Fruit fly (Drosophila melanogaster): ENCODE results near the gene RhoGAP102A.

Gene RhoGAP102A

dm6 chr4:225824-226223 lies 29.0 kb upstream of the RhoGAP102A start (continued):
- TF ChIP-seq chm (GFP tag; IDR thresholded peaks at IDR 0.05): no peak
- peak; percentile 34 for TF ChIP-seq CG15011 (GFP tag; optimal IDR thresholded peaks at IDR 0.05)
- no peak for TF ChIP-seq danr (GFP tag; IDR thresholded peaks at IDR 0.05)
- no peak for TF ChIP-seq ssp (GFP tag; IDR thresholded peaks at IDR 0.05)
- TF ChIP-seq zen (tag; optimal IDR thresholded peaks at IDR 0.05): peak; percentile 61
- no peak for TF ChIP-seq Abd-B (GFP tag; optimal IDR thresholded peaks at IDR 0.05)
- TF ChIP-seq corto (GFP tag; optimal IDR thresholded peaks at IDR 0.05): no peak
- no peak for TF ChIP-seq tx (GFP tag; optimal IDR thresholded peaks at IDR 0.05)
- no peak for TF ChIP-seq CG1647 (GFP tag; optimal IDR thresholded peaks at IDR 0.05)
- no peak for TF ChIP-seq CG1602 (GFP tag; optimal IDR thresholded peaks at IDR 0.05)
- TF ChIP-seq bcd (GFP tag; optimal IDR thresholded peaks at IDR 0.05): no peak
- peak; percentile 1 for TF ChIP-seq CG6254 (GFP tag; optimal IDR thresholded peaks at IDR 0.05)
- TF ChIP-seq sens (GFP tag): peak; percentile 92
- TF ChIP-seq CG9797 (GFP tag; optimal IDR thresholded peaks at IDR 0.05): no peak
- no peak for TF ChIP-seq CG32532 (GFP tag; IDR thresholded peaks at IDR 0.05)
- no peak for TF ChIP-seq ftz-f1 (GFP tag; optimal IDR thresholded peaks at IDR 0.05)
- no peak for TF ChIP-seq Trl (optimal IDR thresholded peaks at IDR 0.05)
- TF ChIP-seq Trl (GFP tag; optimal IDR thresholded peaks at IDR 0.05): no peak
- TF ChIP-seq CG10209 (GFP tag; optimal IDR thresholded peaks at IDR 0.05): peak; percentile 55
- TF ChIP-seq ttk (GFP tag; IDR thresholded peaks at IDR 0.05): no peak
- TF ChIP-seq her (GFP tag; optimal IDR thresholded peaks at IDR 0.05): no peak
- TF ChIP-seq salm (tag; optimal IDR thresholded peaks at IDR 0.05): no peak
- no peak for TF ChIP-seq Dll (GFP tag; IDR thresholded peaks at IDR 0.05; ENCODE audit: partially characterized antibody)
- TF ChIP-seq CG31388 (GFP tag; optimal IDR thresholded peaks at IDR 0.05): no peak
- no peak for TF ChIP-seq CG4404 (GFP tag; IDR thresholded peaks at IDR 0.05)
- TF ChIP-seq CG11398 (GFP tag; optimal IDR thresholded peaks at IDR 0.05): no peak
- no peak for TF ChIP-seq CG5180 (GFP tag; optimal IDR thresholded peaks at IDR 0.05)
- TF ChIP-seq CG8281 (tag; optimal IDR thresholded peaks at IDR 0.05): no peak
- no peak for TF ChIP-seq kay (GFP tag; optimal IDR thresholded peaks at IDR 0.05)
- no peak for TF ChIP-seq lbe (GFP tag; optimal IDR thresholded peaks at IDR 0.05)
- peak; percentile 4 for TF ChIP-seq CG3838 (GFP tag; optimal IDR thresholded peaks at IDR 0.05)
- peak; percentile 16 for TF ChIP-seq Bteb2 (GFP tag; optimal IDR thresholded peaks at IDR 0.05)
- TF ChIP-seq Ptx1 (GFP tag; IDR thresholded peaks at IDR 0.05): no peak
- TF ChIP-seq Spps (tag; optimal IDR thresholded peaks at IDR 0.05): peak; percentile 3
- no peak for TF ChIP-seq CG10431 (GFP tag; optimal IDR thresholded peaks at IDR 0.05)
- no peak for TF ChIP-seq jumu (GFP tag; optimal IDR thresholded peaks at IDR 0.05)
- TF ChIP-seq CG15073 (GFP tag; optimal IDR thresholded peaks at IDR 0.05): no peak
- no peak for TF ChIP-seq Aef1 (GFP tag; IDR thresholded peaks at IDR 0.05)
- no peak for TF ChIP-seq CG6683 (GFP tag; optimal IDR thresholded peaks at IDR 0.05)
- peak; percentile 40; the same call in 1 of the 2 replicates for TF ChIP-seq Xrp1 (GFP tag; IDR thresholded peaks at IDR 0.05)
- no peak for TF ChIP-seq bigmax (GFP tag; optimal IDR thresholded peaks at IDR 0.05)
- no peak for TF ChIP-seq CG5245 (GFP tag; optimal IDR thresholded peaks at IDR 0.05)
- no peak for TF ChIP-seq Sin3A (optimal IDR thresholded peaks at IDR 0.05)
- TF ChIP-seq tgo (GFP tag; IDR thresholded peaks at IDR 0.05): no peak
- no peak for TF ChIP-seq CG1024 (GFP tag; IDR thresholded peaks at IDR 0.05)
- TF ChIP-seq CG4424 (GFP tag; optimal IDR thresholded peaks at IDR 0.05): peak; percentile 27
- no peak for TF ChIP-seq C15 (GFP tag; IDR thresholded peaks at IDR 0.05)
- TF ChIP-seq CG2202 (tag; optimal IDR thresholded peaks at IDR 0.05): peak; percentile 51
- TF ChIP-seq CG3281 (GFP tag; optimal IDR thresholded peaks at IDR 0.05): no peak
- peak; percentile 30; the same call in 1 of the 2 replicates for TF ChIP-seq CG4360 (GFP tag; IDR thresholded peaks at IDR 0.05)
- TF ChIP-seq Hr3 (GFP tag; optimal IDR thresholded peaks at IDR 0.05): no peak
- TF ChIP-seq Mad (GFP tag; optimal IDR thresholded peaks at IDR 0.05): peak; percentile 11
- TF ChIP-seq amos (GFP tag; IDR thresholded peaks at IDR 0.05; ENCODE audit: partially characterized antibody): no peak
- TF ChIP-seq fd96Cb (tag; optimal IDR thresholded peaks at IDR 0.05): no peak
